3 worm cellular contexts compared by ENCODE assay signal in the genomic region with DNA sequence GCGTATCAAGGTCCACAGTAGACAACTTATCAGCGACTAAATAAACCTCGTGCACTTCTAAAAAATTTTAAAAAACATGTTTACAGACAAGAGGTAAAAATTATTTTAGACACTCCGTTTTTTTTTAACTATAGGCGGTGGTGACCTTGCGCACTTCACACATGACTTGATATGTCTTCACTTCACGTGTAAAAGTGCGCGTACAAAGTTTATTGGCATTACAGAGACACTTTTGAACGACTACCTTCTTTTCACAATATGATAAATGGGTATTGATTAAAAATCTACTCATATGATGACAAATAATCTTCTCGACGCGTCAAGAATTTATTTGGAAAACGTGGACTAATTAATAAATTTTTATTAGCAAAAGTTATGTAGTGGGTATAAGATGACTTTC.
TF ChIP-seq lines count a peak whose summit lies in the region.

No protein-coding gene starts in this region.

TF ChIP-seq in whole organism, L1 larva, 84 proteins besides CTCF, POLR2A, EP300 and RAD21 (continued from another document):
- TF ChIP-seq mdl-1 (tag; optimal IDR thresholded peaks at IDR 0.05; lab: Kevin White, UChicago): peak in 1 of 2 experiments; percentile 62
- no peak for TF ChIP-seq swsn-7 (tag; optimal IDR thresholded peaks at IDR 0.05; lab: Kevin White, UChicago)
- TF ChIP-seq lin-35 (GFP tag; optimal IDR thresholded peaks at IDR 0.05; lab: Kevin White, UChicago): peak in 1 of 2 experiments; percentile 66
- TF ChIP-seq nhr-71 (tag; optimal IDR thresholded peaks at IDR 0.05; lab: Kevin White, UChicago): peak; percentile 74
- TF ChIP-seq grh-1 (GFP tag; IDR thresholded peaks at IDR 0.05; lab: Robert Waterston, UW): peak; percentile 12; the same call in 1 of the 2 replicates
- peak in 2 of 6 experiments; percentile 45 to 71 for TF ChIP-seq elt-3 (tag; optimal IDR thresholded peaks at IDR 0.05; lab: Kevin White, UChicago)
- TF ChIP-seq efl-3 (GFP tag; optimal IDR thresholded peaks at IDR 0.05; lab: Kevin White, UChicago): no peak
- TF ChIP-seq nhr-85 (tag; lab: Kevin White, UChicago): peak; percentile 87

TF ChIP-seq in whole organism, L2 larva, 48 proteins besides CTCF, POLR2A, EP300 and RAD21 (continued from another document):
- TF ChIP-seq crh-2 (tag; optimal IDR thresholded peaks at IDR 0.05; lab: Kevin White, UChicago): peak; percentile 54
- TF ChIP-seq mdl-1 (tag; optimal IDR thresholded peaks at IDR 0.05; lab: Kevin White, UChicago): no peak
- TF ChIP-seq sma-9 (GFP tag; optimal IDR thresholded peaks at IDR 0.05; lab: Kevin White, UChicago): peak; percentile 44
- no peak for TF ChIP-seq sma-9 (tag; optimal IDR thresholded peaks at IDR 0.05; lab: Kevin White, UChicago)
- TF ChIP-seq ztf-1 (GFP tag; conservative IDR thresholded peaks at IDR 0.05; lab: Robert Waterston, UW): no peak
- TF ChIP-seq blmp-1 (tag; optimal IDR thresholded peaks at IDR 0.05; lab: Kevin White, UChicago; ENCODE audit: insufficient read depth): no peak
- no peak for TF ChIP-seq peb-1 (tag; optimal IDR thresholded peaks at IDR 0.05; lab: Kevin White, UChicago)
- TF ChIP-seq lin-39 (tag; optimal IDR thresholded peaks at IDR 0.05; lab: Kevin White, UChicago): no peak
- TF ChIP-seq ztf-11 (tag; optimal IDR thresholded peaks at IDR 0.05; lab: Kevin White, UChicago): no peak
- TF ChIP-seq sma-3 (GFP tag; optimal IDR thresholded peaks at IDR 0.05; lab: Kevin White, UChicago): peak; percentile 54
- TF ChIP-seq nhr-6 (tag; optimal IDR thresholded peaks at IDR 0.05; lab: Kevin White, UChicago): no peak
TF ChIP-seq in whole organism, L2 larva: peak in this region for 7.

TF ChIP-seq in whole organism, L4 larva, 104 proteins besides CTCF, POLR2A, EP300 and RAD21 (continued from another document):
- TF ChIP-seq egl-43 (GFP tag; IDR thresholded peaks at IDR 0.05; lab: Robert Waterston, UW) (no peak), Y48G9A.11 (GFP tag; IDR thresholded peaks at IDR 0.05; lab: Robert Waterston, UW) (no peak), nhr-28 (tag; optimal IDR thresholded peaks at IDR 0.05; lab: Kevin White, UChicago) (peak; percentile 57), hif-1 (tag; optimal IDR thresholded peaks at IDR 0.05; lab: Kevin White, UChicago) (peak in 1 of 2 experiments; percentile 3), fos-1 (tag; optimal IDR thresholded peaks at IDR 0.05; lab: Kevin White, UChicago) (no peak), arid-1 (GFP tag; conservative IDR thresholded peaks at IDR 0.05; lab: Robert Waterston, UW) (no peak), dpl-1 (GFP tag; optimal IDR thresholded peaks at IDR 0.05; lab: Kevin White, UChicago) (no peak), ceh-44 (GFP tag; IDR thresholded peaks at IDR 0.05; lab: Robert Waterston, UW) (no peak), D1046.2 (GFP tag; IDR thresholded peaks at IDR 0.05; lab: Robert Waterston, UW) (no peak), ces-1 (GFP tag; optimal IDR thresholded peaks at IDR 0.05; lab: Kevin White, UChicago) (no peak), nhr-25 (tag; optimal IDR thresholded peaks at IDR 0.05; lab: Kevin White, UChicago; ENCODE audit: borderline replicate concordance, insufficient read depth) (no peak), hlh-11 (tag; optimal IDR thresholded peaks at IDR 0.05; lab: Kevin White, UChicago) (peak; percentile 42), php-3 (GFP tag; IDR thresholded peaks at IDR 0.05; lab: Robert Waterston, UW) (no peak), nhr-77 (tag; optimal IDR thresholded peaks at IDR 0.05; lab: Kevin White, UChicago) (no peak), dve-1 (tag; optimal IDR thresholded peaks at IDR 0.05; lab: Kevin White, UChicago; ENCODE audit: insufficient read depth) (peak; percentile 12), mep-1 (tag; optimal IDR thresholded peaks at IDR 0.05; lab: Kevin White, UChicago) (peak; percentile 52), unc-39 (tag; optimal IDR thresholded peaks at IDR 0.05; lab: Kevin White, UChicago) (no peak), hlh-30 (tag; optimal IDR thresholded peaks at IDR 0.05; lab: Kevin White, UChicago; ENCODE audit: insufficient read depth) (peak; percentile 91)
